Fruit fly (Drosophila melanogaster): Measurements from ENCODE around the gene CG31642.

The CG31642 gene

dm6 chr2L:6118212-6118611, at the start of gene CG31642:
Gene CG31642, plus strand, starts transcription at chr2L:6118512.
- TF ChIP-seq CG17806 (tag; optimal IDR thresholded peaks at IDR 0.05) (no peak), CG15710 (tag; optimal IDR thresholded peaks at IDR 0.05) (no peak), CG32121 (GFP tag; IDR thresholded peaks at IDR 0.05) (no peak), CG10348 (GFP tag; IDR thresholded peaks at IDR 0.05) (no peak), gl (tag; optimal IDR thresholded peaks at IDR 0.05) (no peak), CG13204 (GFP tag; optimal IDR thresholded peaks at IDR 0.05) (no peak), Pif1A (GFP tag; optimal IDR thresholded peaks at IDR 0.05) (no peak), fd96Ca (GFP tag; IDR thresholded peaks at IDR 0.05) (no peak), D1 (tag; optimal IDR thresholded peaks at IDR 0.05) (no peak)

- TF ChIP-seq Pif1A (GFP tag; optimal IDR thresholded peaks at IDR 0.05) (no peak), EcR (GFP tag; optimal IDR thresholded peaks at IDR 0.05) (no peak), Ets98B (GFP tag; IDR thresholded peaks at IDR 0.05) (peak; percentile 18; the same call in 1 of the 2 replicates), CG4496 (GFP tag; IDR thresholded peaks at IDR 0.05) (0 out of 3 replicates have a peak, but pooled peaks have one; percentile 19)
These were observed 49.6 kb upstream of the CG31642 start, which contains the start of the genes CG9150 and Pfdn1 for dm6 chr2L:6068544-6069251. Gene CG9150, minus strand, starts transcription at chr2L:6068594. Gene Pfdn1, plus strand, starts transcription at chr2L:6069079.

dm6 chr2L:6070656-6071231, 47.6 kb upstream of the CG31642 start, which contains the start of the genes CG9154 and Kr-h2:
Gene CG9154, minus strand, starts transcription at chr2L:6070686.
Gene Kr-h2, plus strand, starts transcription at chr2L:6070990.
- TF ChIP-seq Pif1A (GFP tag; optimal IDR thresholded peaks at IDR 0.05) = no peak
- peak; percentile 22 for TF ChIP-seq CG9948 (tag; optimal IDR thresholded peaks at IDR 0.05)
- no peak for TF ChIP-seq EcR (GFP tag; optimal IDR thresholded peaks at IDR 0.05)
- TF ChIP-seq Ets98B (GFP tag; IDR thresholded peaks at IDR 0.05) = peak; percentile 58; the same call in 1 of the 2 replicates
- peak; percentile 36; the same call in 1 of the 2 replicates for TF ChIP-seq rn (GFP tag; IDR thresholded peaks at IDR 0.05)
- 0 out of 2 replicates have a peak, but pooled peaks have one; percentile 33 for TF ChIP-seq CG12605 (GFP tag; IDR thresholded peaks at IDR 0.05)
- peak; percentile 56; the same call in 1 of the 3 replicates for TF ChIP-seq fd96Ca (GFP tag; IDR thresholded peaks at IDR 0.05)
- peak; percentile 49 for TF ChIP-seq Snoo (tag; optimal IDR thresholded peaks at IDR 0.05)
- peak; percentile 33 for TF ChIP-seq CG17806 (tag; optimal IDR thresholded peaks at IDR 0.05)
- no peak for TF ChIP-seq CG8159 (tag; optimal IDR thresholded peaks at IDR 0.05)
- no peak for TF ChIP-seq CG13204 (GFP tag; optimal IDR thresholded peaks at IDR 0.05)
- TF ChIP-seq CG10348 (GFP tag; IDR thresholded peaks at IDR 0.05) = no peak
- no peak for TF ChIP-seq D1 (tag; optimal IDR thresholded peaks at IDR 0.05)
- peak; percentile 18 for TF ChIP-seq CG34367 (tag; optimal IDR thresholded peaks at IDR 0.05)
- peak; percentile 76 for TF ChIP-seq CG4496 (GFP tag; IDR thresholded peaks at IDR 0.05)
- TF ChIP-seq gl (tag; optimal IDR thresholded peaks at IDR 0.05) = no peak
- TF ChIP-seq CG15710 (tag; optimal IDR thresholded peaks at IDR 0.05) = peak; percentile 50
- no peak for TF ChIP-seq CG14655 (GFP tag; optimal IDR thresholded peaks at IDR 0.05)
- peak; percentile 50 for TF ChIP-seq CG8301 (tag; optimal IDR thresholded peaks at IDR 0.05)
- TF ChIP-seq CG32121 (GFP tag; IDR thresholded peaks at IDR 0.05) = 0 out of 2 replicates have a peak, but pooled peaks have one; percentile 34
- no peak for TF ChIP-seq Pif1B (GFP tag; optimal IDR thresholded peaks at IDR 0.05)

- TF ChIP-seq D1 (tag; optimal IDR thresholded peaks at IDR 0.05) (no peak), CG8301 (tag; optimal IDR thresholded peaks at IDR 0.05) (no peak), CG10348 (GFP tag; IDR thresholded peaks at IDR 0.05) (no peak)
These were observed 46.2 kb upstream of the CG31642 start for dm6 chr2L:6072124-6072523.

dm6 chr2L:6073894-6074293, 44.4 kb upstream of the CG31642 start:
- TF ChIP-seq CG10348 (GFP tag; IDR thresholded peaks at IDR 0.05) = no peak
- TF ChIP-seq CG8159 (tag; optimal IDR thresholded peaks at IDR 0.05) = no peak
- TF ChIP-seq CG34367 (tag; optimal IDR thresholded peaks at IDR 0.05) = no peak
- no peak for TF ChIP-seq gl (tag; optimal IDR thresholded peaks at IDR 0.05)
- TF ChIP-seq EcR (GFP tag; optimal IDR thresholded peaks at IDR 0.05) = no peak
- no peak for TF ChIP-seq CG32121 (GFP tag; IDR thresholded peaks at IDR 0.05)
- no peak for TF ChIP-seq CG17806 (tag; optimal IDR thresholded peaks at IDR 0.05)
- no peak for TF ChIP-seq Snoo (tag; optimal IDR thresholded peaks at IDR 0.05)
- TF ChIP-seq Pif1B (GFP tag; optimal IDR thresholded peaks at IDR 0.05) = no peak
- no peak for TF ChIP-seq Pif1A (GFP tag; optimal IDR thresholded peaks at IDR 0.05)
- no peak for TF ChIP-seq CG15710 (tag; optimal IDR thresholded peaks at IDR 0.05)
- no peak for TF ChIP-seq rn (GFP tag; IDR thresholded peaks at IDR 0.05)
- TF ChIP-seq CG4496 (GFP tag; IDR thresholded peaks at IDR 0.05) = no peak
- no peak for TF ChIP-seq CG13204 (GFP tag; optimal IDR thresholded peaks at IDR 0.05)
- no peak for TF ChIP-seq fd96Ca (GFP tag; IDR thresholded peaks at IDR 0.05)
- no peak for TF ChIP-seq Ets98B (GFP tag; IDR thresholded peaks at IDR 0.05)
- TF ChIP-seq CG14655 (GFP tag; optimal IDR thresholded peaks at IDR 0.05) = no peak
- TF ChIP-seq D1 (tag; optimal IDR thresholded peaks at IDR 0.05) = no peak
- TF ChIP-seq CG9948 (tag; optimal IDR thresholded peaks at IDR 0.05) = no peak
- TF ChIP-seq CG12605 (GFP tag; IDR thresholded peaks at IDR 0.05) = no peak

dm6 chr2L:6074314-6074713, 44.0 kb upstream of the CG31642 start:
- TF ChIP-seq CG12605 (GFP tag; IDR thresholded peaks at IDR 0.05) = no peak
- no peak for TF ChIP-seq Pif1A (GFP tag; optimal IDR thresholded peaks at IDR 0.05)
- TF ChIP-seq Ets98B (GFP tag; IDR thresholded peaks at IDR 0.05) = no peak
- peak; percentile 4 for TF ChIP-seq EcR (GFP tag; optimal IDR thresholded peaks at IDR 0.05)
- TF ChIP-seq gl (tag; optimal IDR thresholded peaks at IDR 0.05) = no peak
- TF ChIP-seq CG10348 (GFP tag; IDR thresholded peaks at IDR 0.05) = no peak
- no peak for TF ChIP-seq fd96Ca (GFP tag; IDR thresholded peaks at IDR 0.05)
- no peak for TF ChIP-seq CG34367 (tag; optimal IDR thresholded peaks at IDR 0.05)
- no peak for TF ChIP-seq CG14655 (GFP tag; optimal IDR thresholded peaks at IDR 0.05)
